Fruit fly (Drosophila melanogaster) whole organism, embryonic: ENCODE results near the gene mRpS18B.

Experiments used
- CG10321 ChIP-seq: fragments of 200-800 bp; sonication (Bioruptor generic); IDR thresholded peaks from 2 replicates; pipeline ENCODE4 v1.3.6; 2022; ENCODE audit warnings: missing biosample characterization, missing genetic modification characterization
- CG11504 ChIP-seq: fragments of 200-800 bp; sonication (Bioruptor generic); optimal IDR thresholded peaks from 3 replicates; lab custom pipeline; 2019; ENCODE audit warnings: missing biosample characterization, mild to moderate bottlenecking, missing genetic modification characterization, moderate library complexity
- CG12219 ChIP-seq: fragments of 200-800 bp; sonication (Bioruptor generic); optimal IDR thresholded peaks from 3 replicates; lab custom pipeline; 2018; ENCODE audit warnings: missing biosample characterization, mild to moderate bottlenecking, missing genetic modification characterization
- CG13296 ChIP-seq: fragments of 200-800 bp; sonication (Bioruptor generic); optimal IDR thresholded peaks from 3 replicates; lab custom pipeline; 2018; ENCODE audit warnings: missing biosample characterization, mild to moderate bottlenecking, missing genetic modification characterization
- CG14860 ChIP-seq: fragments of 200-800 bp; sonication (Bioruptor generic); IDR thresholded peaks from 3 replicates; pipeline ENCODE4 v1.3.6; 2022; ENCODE audit warnings: missing biosample characterization, missing genetic modification characterization; ENCODE audit not compliant: partially characterized antibody
- CG17186 ChIP-seq: fragments of 200-800 bp; sonication (Bioruptor generic); optimal IDR thresholded peaks from 3 replicates; lab custom pipeline; 2017; ENCODE audit warnings: missing biosample characterization, missing genetic modification reagents, missing genetic modification characterization
- CG1792 ChIP-seq: fragments of 200-800 bp; sonication (Bioruptor generic); optimal IDR thresholded peaks from 2 replicates; lab custom pipeline; 2016; ENCODE audit warnings: missing biosample characterization, missing genetic modification characterization
- CG18599 ChIP-seq: fragments of 200-800 bp; sonication (Bioruptor generic); optimal IDR thresholded peaks from 3 replicates; lab custom pipeline; 2017; ENCODE audit warnings: missing biosample characterization, missing genetic modification characterization, mild to moderate bottlenecking, moderate library complexity, missing genetic modification reagents
- CG2120 ChIP-seq: fragments of 200-800 bp; sonication (Bioruptor generic); optimal IDR thresholded peaks from 3 replicates; lab custom pipeline; 2016; ENCODE audit warnings: missing biosample characterization, missing genetic modification characterization
- CG3726 ChIP-seq: fragments of 200-800 bp; sonication (Bioruptor generic); IDR thresholded peaks from 3 replicates; pipeline ENCODE4, ENCODE4 v1.3.6; 2022; ENCODE audit warnings: missing biosample characterization, missing genetic modification characterization
- CG4360 ChIP-seq: fragments of 200-800 bp; sonication (Bioruptor generic); IDR thresholded peaks from 2 replicates; pipeline ENCODE4 v1.3.6; 2022; ENCODE audit warnings: missing biosample characterization, missing genetic modification characterization
- CG4617 ChIP-seq: fragments of 200-800 bp; sonication (Bioruptor generic); optimal IDR thresholded peaks from 3 replicates; lab custom pipeline; 2016; ENCODE audit warnings: missing biosample characterization, missing genetic modification characterization, borderline replicate concordance
- CG4730 ChIP-seq: fragments of 200-800 bp; sonication (Bioruptor generic); IDR thresholded peaks from 2 replicates; pipeline ENCODE4 v1.3.6; 2022; ENCODE audit warnings: missing biosample characterization, missing genetic modification characterization
- CG8359 ChIP-seq: fragments of 200-800 bp; sonication (Bioruptor generic); optimal IDR thresholded peaks from 2 replicates; lab custom pipeline; 2017; ENCODE audit warnings: missing biosample characterization, mild to moderate bottlenecking, missing genetic modification characterization, borderline replicate concordance
- CG8944 ChIP-seq: fragments of 200-800 bp; sonication (Bioruptor generic); optimal IDR thresholded peaks from 3 replicates; lab custom pipeline; 2016; ENCODE audit warnings: missing biosample characterization, missing genetic modification characterization
- CG9437 ChIP-seq: fragments of 200-800 bp; sonication (Bioruptor generic); optimal IDR thresholded peaks from 2 replicates; lab custom pipeline; 2018; ENCODE audit warnings: missing biosample characterization, mild to moderate bottlenecking, missing genetic modification characterization
- CG9797 ChIP-seq: fragments of 200-800 bp; sonication (Bioruptor generic); optimal IDR thresholded peaks from 3 replicates; lab custom pipeline; 2018; ENCODE audit warnings: missing biosample characterization, mild to moderate bottlenecking, missing genetic modification characterization
- CHES-1-like ChIP-seq: fragments of 200-800 bp; sonication (Bioruptor generic); optimal IDR thresholded peaks from 2 replicates; lab custom pipeline; 2016; ENCODE audit warnings: missing biosample characterization, missing genetic modification characterization
- E2f2 ChIP-seq: fragments of 200-800 bp; sonication (Bioruptor generic); IDR thresholded peaks from 2 replicates; pipeline ENCODE4 v1.3.6; 2022; ENCODE audit warnings: missing biosample characterization, missing genetic modification characterization
- Ets65A ChIP-seq: fragments of 200-800 bp; sonication (Bioruptor generic); peaks from one replicate; lab custom pipeline; 2016; ENCODE audit warnings: missing biosample characterization, missing genetic modification characterization
- H15 ChIP-seq: fragments of 200-800 bp; sonication (Bioruptor generic); IDR thresholded peaks from 3 replicates; pipeline ENCODE4 v1.3.6; 2022; ENCODE audit warnings: missing biosample characterization, missing genetic modification characterization
- HLHmδ ChIP-seq: fragments of 200-800 bp; sonication (Bioruptor generic); optimal IDR thresholded peaks from 2 replicates; lab custom pipeline; 2018; ENCODE audit warnings: missing biosample characterization, mild to moderate bottlenecking, missing genetic modification characterization, moderate library complexity
- HmgD ChIP-seq: fragments of 200-800 bp; sonication (Bioruptor generic); optimal IDR thresholded peaks from 3 replicates; lab custom pipeline; 2016; ENCODE audit warnings: missing biosample characterization, missing genetic modification characterization
- Hr51 ChIP-seq, 2 experiments: fragments of 200-800 bp; sonication (Bioruptor generic); optimal IDR thresholded peaks; 2 replicates in 1 of 2; 3 replicates in 1 of 2; lab custom pipeline; 2016 to 2018; ENCODE audit warnings: missing biosample characterization in 2 of 2, missing genetic modification characterization in 2 of 2, mild to moderate bottlenecking in 1 of 2, moderate library complexity in 1 of 2
- Hr78 ChIP-seq, 2 experiments: fragments of 200-800 bp in 1 of 2; fragments of >200 bp in 1 of 2; sonication (Bioruptor generic) in 1 of 2; optimal IDR thresholded peaks; 2 replicates each; lab custom pipeline; 2017 to 2019; ENCODE audit warnings: missing biosample characterization in 2 of 2, missing genetic modification characterization in 2 of 2, mild to moderate bottlenecking in 1 of 2, moderate library complexity in 1 of 2
- NFAT ChIP-seq: fragments of 200-800 bp; sonication (Bioruptor generic); IDR thresholded peaks from 2 replicates; pipeline ENCODE4 v1.3.6; 2022; ENCODE audit warnings: missing biosample characterization, missing genetic modification characterization
- Nf-YB ChIP-seq: fragments of 200-800 bp; sonication (Bioruptor generic); optimal IDR thresholded peaks from 3 replicates; lab custom pipeline; 2019; ENCODE audit warnings: missing biosample characterization, mild to moderate bottlenecking, missing genetic modification characterization, moderate library complexity
- Nf-YC ChIP-seq: fragments of 200-800 bp; optimal IDR thresholded peaks from 3 replicates; lab custom pipeline; 2019; ENCODE audit warnings: missing biosample characterization, mild to moderate bottlenecking, missing genetic modification characterization, moderate library complexity
- Opbp ChIP-seq: fragments of 200-800 bp; sonication (Bioruptor generic); IDR thresholded peaks from 3 replicates; pipeline ENCODE4 v1.3.6; 2022; ENCODE audit warnings: missing biosample characterization, missing genetic modification characterization; ENCODE audit not compliant: partially characterized antibody
- Poxn ChIP-seq: fragments of 200-800 bp; sonication (Bioruptor generic); IDR thresholded peaks from 2 replicates; pipeline ENCODE4 v1.3.6; 2022; ENCODE audit warnings: missing biosample characterization, missing genetic modification characterization
- Tbp ChIP-seq: fragments of >200 bp; optimal IDR thresholded peaks from 2 replicates; lab custom pipeline; 2018; ENCODE audit warnings: missing biosample characterization, missing genetic modification characterization
- croc ChIP-seq: fragments of 200-800 bp; sonication (Bioruptor generic); conservative IDR thresholded peaks from 3 replicates; pipeline ENCODE4 v1.3.6; 2022; ENCODE audit warnings: missing biosample characterization, missing genetic modification characterization
- emc ChIP-seq: fragments of 200-800 bp; sonication (Bioruptor generic); optimal IDR thresholded peaks from 2 replicates; lab custom pipeline; 2016; ENCODE audit warnings: missing biosample characterization, missing genetic modification characterization
- en ChIP-seq: fragments of 200-800 bp; sonication (Bioruptor generic); optimal IDR thresholded peaks from 2 replicates; lab custom pipeline; 2016; ENCODE audit warnings: missing biosample characterization, missing genetic modification characterization
- fd102C ChIP-seq: fragments of 200-800 bp; sonication (Bioruptor generic); optimal IDR thresholded peaks from 2 replicates; lab custom pipeline; 2018; ENCODE audit warnings: missing biosample characterization, mild to moderate bottlenecking, missing genetic modification characterization, moderate library complexity
- grn ChIP-seq: fragments of 200-800 bp; sonication (Bioruptor generic); optimal IDR thresholded peaks from 3 replicates; lab custom pipeline; 2017; ENCODE audit warnings: missing biosample characterization, missing genetic modification characterization
- hb ChIP-seq: fragments of 200-800 bp; sonication (Bioruptor generic); IDR thresholded peaks from 3 replicates; pipeline ENCODE4 v1.3.6; 2022; ENCODE audit warnings: missing biosample characterization, missing genetic modification characterization; ENCODE audit not compliant: partially characterized antibody
- hbn ChIP-seq: fragments of 200-800 bp; sonication (Bioruptor generic); IDR thresholded peaks from 2 replicates; pipeline ENCODE4 v1.3.6; 2022; ENCODE audit warnings: missing biosample characterization, missing genetic modification characterization; ENCODE audit not compliant: partially characterized antibody
- onecut ChIP-seq: fragments of 200-800 bp; sonication (Bioruptor generic); IDR thresholded peaks from 2 replicates; pipeline ENCODE4 v1.3.6; 2022; ENCODE audit warnings: missing biosample characterization, missing genetic modification characterization
- prd ChIP-seq, 3 experiments: fragments of >200 bp in 2 of 3; fragments of 200-800 bp in 1 of 3; sonication (Bioruptor generic) in 1 of 3; optimal IDR thresholded peaks in 2 of 3; IDR thresholded peaks in 1 of 3; 2 replicates in 2 of 3; 3 replicates in 1 of 3; pipeline versions ENCODE4 v1.3.6 to Lab custom; 2017 to 2022; ENCODE audit warnings: missing biosample characterization in 1 of 3, missing genetic modification characterization in 1 of 3
- row ChIP-seq: fragments of 200-800 bp; sonication (Bioruptor generic); IDR thresholded peaks from 3 replicates; pipeline ENCODE4 v1.3.6; 2022; ENCODE audit warnings: missing biosample characterization, missing genetic modification characterization
- run ChIP-seq: fragments of 200-800 bp; sonication (Bioruptor generic); optimal IDR thresholded peaks from 3 replicates; lab custom pipeline; 2018; ENCODE audit warnings: missing biosample characterization, mild to moderate bottlenecking, missing genetic modification characterization
- sc ChIP-seq, 3 experiments: fragments of >200 bp in 2 of 3; fragments of 200-800 bp in 1 of 3; sonication (Bioruptor generic) in 1 of 3; optimal IDR thresholded peaks; 2 replicates in 2 of 3; 3 replicates in 1 of 3; lab custom pipeline; 2017; ENCODE audit warnings: mild to moderate bottlenecking in 1 of 3, missing biosample characterization in 1 of 3, missing genetic modification characterization in 1 of 3, missing genetic modification reagents in 1 of 3
- sens ChIP-seq: fragments of 200-800 bp; sonication (Bioruptor generic); peaks from one replicate; lab custom pipeline; 2016; ENCODE audit warnings: missing biosample characterization, missing genetic modification characterization
- shn ChIP-seq: fragments of 200-800 bp; sonication (Bioruptor generic); optimal IDR thresholded peaks from 3 replicates; lab custom pipeline; 2016; ENCODE audit warnings: missing biosample characterization, missing genetic modification characterization
- sima ChIP-seq: fragments of 200-800 bp; sonication (Bioruptor generic); optimal IDR thresholded peaks from 2 replicates; lab custom pipeline; 2016; ENCODE audit warnings: missing biosample characterization, missing genetic modification characterization
- tap ChIP-seq: fragments of 200-800 bp; optimal IDR thresholded peaks from 3 replicates; lab custom pipeline; 2019; ENCODE audit warnings: missing biosample characterization, mild to moderate bottlenecking, missing genetic modification characterization, moderate library complexity
- tna ChIP-seq: fragments of 200-800 bp; sonication (Bioruptor generic); IDR thresholded peaks from 2 replicates; pipeline ENCODE4 v1.3.6; 2022; ENCODE audit warnings: missing biosample characterization, missing genetic modification characterization; ENCODE audit not compliant: partially characterized antibody
- yki ChIP-seq: fragments of >200 bp; optimal IDR thresholded peaks from 3 replicates; lab custom pipeline; 2018

Gene mRpS18B

DNA sequence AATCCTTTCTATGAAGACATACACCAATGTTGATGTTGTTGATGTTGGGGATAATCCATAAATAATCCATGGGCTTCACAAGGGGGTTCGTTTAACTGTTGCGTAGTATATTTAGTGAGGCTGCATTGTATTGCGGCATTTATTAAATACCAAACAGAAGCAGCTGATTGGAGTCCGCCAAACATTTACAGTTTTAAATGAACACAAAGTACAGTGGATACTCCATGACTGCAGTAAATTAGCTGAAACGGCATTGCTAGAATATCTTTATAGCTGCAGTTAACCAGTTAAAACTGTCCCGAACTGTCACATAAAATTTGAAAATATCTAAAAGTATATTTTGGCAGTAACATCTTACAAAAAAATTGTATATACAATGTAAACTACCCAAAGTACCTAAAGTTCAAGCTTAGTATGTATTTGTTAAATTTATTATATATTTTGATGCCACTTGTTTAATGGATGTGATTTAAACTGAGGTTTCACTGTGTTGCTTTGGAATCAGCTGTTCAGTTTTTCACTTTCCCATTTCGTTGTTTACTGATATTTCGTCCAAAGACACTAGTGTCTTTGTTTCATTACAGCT, 5.9 kb downstream of the mRpS18B start, which contains the start of the genes CG10747 and Pyroxd1 (continued):
- peak; percentile 96 for TF ChIP-seq shn
- TF ChIP-seq CG8944 (GFP tag; lab: Kevin White, UChicago) = peak; percentile 94
- peak; percentile 94 for TF ChIP-seq NFAT (GFP tag; lab: Robert Waterston, UW)
- TF ChIP-seq CG4617 (GFP tag; lab: Kevin White, UChicago) = peak; percentile 94
- TF ChIP-seq CG1792 (GFP tag; lab: Kevin White, UChicago) = peak; percentile 84
- TF ChIP-seq CG12219 (GFP tag; lab: Kevin White, UChicago) = peak; percentile 96
- no peak for TF ChIP-seq prd (optimal IDR thresholded peaks at IDR 0.05; lab: Kevin White, UChicago)
- peak; percentile 97 for TF ChIP-seq prd (GFP tag; IDR thresholded peaks at IDR 0.05; lab: Robert Waterston, UW)
- TF ChIP-seq CG13296 (GFP tag; lab: Kevin White, UChicago) = peak; percentile 97
- TF ChIP-seq H15 (GFP tag; lab: Robert Waterston, UW) = peak; percentile 89
- TF ChIP-seq tap = peak; percentile 94
- peak; percentile 94 for TF ChIP-seq run (tag; lab: Kevin White, UChicago)
- TF ChIP-seq grn (GFP tag; lab: Kevin White, UChicago) = peak; percentile 65
- TF ChIP-seq onecut = peak; percentile 86
- TF ChIP-seq CG3726 = peak; percentile 86
- peak; percentile 40 for TF ChIP-seq fd102C (GFP tag; lab: Kevin White, UChicago)
- peak; percentile 99 for TF ChIP-seq Ets65A
- TF ChIP-seq croc (GFP tag; lab: Robert Waterston, UW) = peak; percentile 94
- peak; percentile 96 for TF ChIP-seq CG11504
- TF ChIP-seq Nf-YB (GFP tag; lab: Kevin White, UChicago) = peak; percentile 86
- no peak for TF ChIP-seq HLHmδ (GFP tag; lab: Kevin White, UChicago)
- no peak for TF ChIP-seq hb (GFP tag; lab: Robert Waterston, UW)
- TF ChIP-seq CG17186 = peak; percentile 63
- TF ChIP-seq yki (lab: Kevin White, UChicago) = no peak
- no peak for TF ChIP-seq sc (optimal IDR thresholded peaks at IDR 0.05; lab: Kevin White, UChicago)
- TF ChIP-seq sc (GFP tag; optimal IDR thresholded peaks at IDR 0.05; lab: Kevin White, UChicago) = peak; percentile 94
- TF ChIP-seq row (GFP tag; lab: Robert Waterston, UW) = peak; percentile 99
- TF ChIP-seq CG4360 (GFP tag; lab: Robert Waterston, UW) = peak; percentile 35; the same call in 1 of the 2 replicates
- peak; percentile 91 for TF ChIP-seq Poxn (GFP tag; lab: Robert Waterston, UW)
- TF ChIP-seq tna (GFP tag; lab: Robert Waterston, UW) = no peak
- peak; percentile 90 for TF ChIP-seq CHES-1-like (GFP tag; lab: Kevin White, UChicago)
- TF ChIP-seq CG14860 (GFP tag; lab: Robert Waterston, UW) = no peak
- peak; percentile 90 for TF ChIP-seq CG4730
- peak; percentile 64 for TF ChIP-seq sima (GFP tag; lab: Kevin White, UChicago)
- peak; percentile 78 for TF ChIP-seq CG10321 (GFP tag; lab: Robert Waterston, UW)
- no peak for TF ChIP-seq Opbp
- peak; percentile 94 for TF ChIP-seq CG9437 (GFP tag; lab: Kevin White, UChicago)
- peak; percentile 80 for TF ChIP-seq CG8359
- TF ChIP-seq hbn (GFP tag; lab: Robert Waterston, UW) = no peak
- TF ChIP-seq CG9797 (GFP tag; lab: Kevin White, UChicago) = peak; percentile 76
- peak; percentile 83 for TF ChIP-seq emc (GFP tag; lab: Kevin White, UChicago)
- TF ChIP-seq Hr78 (GFP tag; optimal IDR thresholded peaks at IDR 0.05; lab: Kevin White, UChicago) = peak in 1 of 2 experiments; percentile 81
- peak; percentile 96 for TF ChIP-seq CG18599 (GFP tag; lab: Kevin White, UChicago)
- peak; percentile 89 for TF ChIP-seq HmgD (GFP tag; lab: Kevin White, UChicago)
- TF ChIP-seq Hr51 (GFP tag; optimal IDR thresholded peaks at IDR 0.05; lab: Kevin White, UChicago) = peak; percentile 94 to 97
- TF ChIP-seq CG2120 (GFP tag; lab: Kevin White, UChicago) = peak; percentile 99
- no peak for TF ChIP-seq Tbp
- TF ChIP-seq Nf-YC (tag; lab: Kevin White, UChicago) = peak; percentile 90
- TF ChIP-seq E2f2 (GFP tag; lab: Robert Waterston, UW) = peak; percentile 91
- TF ChIP-seq en (GFP tag; lab: Kevin White, UChicago) = peak; percentile 84
- peak; percentile 99 for TF ChIP-seq sens (GFP tag; lab: Kevin White, UChicago)
